Worm (Caenorhabditis elegans): ENCODE results near the gene spt-5.

The spt-5 gene

ce11 chrIV:12047552-12048347 is 3.5 kb upstream of the spt-5 start, which contains the start of gene T12G3.4:
T12G3.4 (plus strand) TSS chrIV:12048256.
- no peak for TF ChIP-seq ceh-43 (GFP tag; optimal IDR thresholded peaks at IDR 0.05)
- TF ChIP-seq sem-2 (GFP tag; optimal IDR thresholded peaks at IDR 0.05): no peak
- no peak for TF ChIP-seq nhr-76 (tag; optimal IDR thresholded peaks at IDR 0.05)
- TF ChIP-seq M03D4.4 (tag; optimal IDR thresholded peaks at IDR 0.05): no peak
- TF ChIP-seq pha-4 (tag; optimal IDR thresholded peaks at IDR 0.05): peak; percentile 57
- TF ChIP-seq zip-8 (tag; optimal IDR thresholded peaks at IDR 0.05): no peak
- no peak for TF ChIP-seq ztf-11 (tag; optimal IDR thresholded peaks at IDR 0.05)

- no peak for TF ChIP-seq nhr-28 (tag; optimal IDR thresholded peaks at IDR 0.05)
- TF ChIP-seq sem-2 (GFP tag; optimal IDR thresholded peaks at IDR 0.05): no peak
- TF ChIP-seq mls-2 (tag; optimal IDR thresholded peaks at IDR 0.05): no peak
- no peak for TF ChIP-seq lin-32 (GFP tag; optimal IDR thresholded peaks at IDR 0.05)
- no peak for TF ChIP-seq ceh-83 (GFP tag; optimal IDR thresholded peaks at IDR 0.05)
- TF ChIP-seq flh-1 (GFP tag; optimal IDR thresholded peaks at IDR 0.05): no peak
- TF ChIP-seq ceh-43 (GFP tag; optimal IDR thresholded peaks at IDR 0.05): no peak
- TF ChIP-seq unc-62 (GFP tag; optimal IDR thresholded peaks at IDR 0.05): no peak
- no peak for TF ChIP-seq ztf-11 (tag; optimal IDR thresholded peaks at IDR 0.05)
- TF ChIP-seq unc-39 (tag; optimal IDR thresholded peaks at IDR 0.05): no peak
Measured at ce11 chrIV:12052461-12052860, 1.2 kb downstream of the spt-5 start.

DNA sequence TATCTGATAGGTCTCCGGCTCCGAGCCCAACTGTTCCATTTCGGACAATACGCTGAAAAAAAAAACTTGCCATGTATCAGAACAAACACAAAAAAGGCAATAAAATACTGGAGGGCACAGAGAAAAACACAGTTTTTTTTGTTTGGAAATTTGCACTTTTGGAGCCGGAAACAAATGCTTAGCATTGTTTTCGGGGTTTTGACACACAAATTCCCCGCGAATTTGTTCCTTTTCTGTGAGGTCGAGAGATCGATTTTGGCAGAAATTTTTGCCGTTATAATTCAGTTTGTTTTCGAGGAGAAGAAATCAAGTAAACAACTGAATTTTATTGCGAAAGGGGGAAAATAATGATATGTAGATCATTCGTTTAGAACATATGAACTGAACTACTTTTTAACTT is 5.3 kb downstream of the spt-5 start, which contains the start of gene K08E4.2:
Gene K08E4.2, minus strand, starts transcription at position 54 of the 400 bp plus-strand sequence.
- no peak for TF ChIP-seq ham-2 (GFP tag; optimal IDR thresholded peaks at IDR 0.05)
- no peak for TF ChIP-seq nhr-76 (tag; optimal IDR thresholded peaks at IDR 0.05)
- TF ChIP-seq mls-2 (tag; optimal IDR thresholded peaks at IDR 0.05): no peak
- no peak for TF ChIP-seq zip-8 (tag; optimal IDR thresholded peaks at IDR 0.05)
- no peak for TF ChIP-seq ceh-83 (GFP tag; optimal IDR thresholded peaks at IDR 0.05)
- no peak for TF ChIP-seq drap-1 (GFP tag; optimal IDR thresholded peaks at IDR 0.05)
- no peak for TF ChIP-seq nhr-28 (tag; optimal IDR thresholded peaks at IDR 0.05)
- no peak for TF ChIP-seq elt-3 (tag; optimal IDR thresholded peaks at IDR 0.05)
- TF ChIP-seq pha-4 (tag; optimal IDR thresholded peaks at IDR 0.05): no peak
- TF ChIP-seq sem-2 (GFP tag; optimal IDR thresholded peaks at IDR 0.05): no peak

- TF ChIP-seq unc-120 (tag; optimal IDR thresholded peaks at IDR 0.05; ENCODE audit: poor library complexity, severe bottlenecking): peak; percentile 18
- TF ChIP-seq hlh-1 (tag; optimal IDR thresholded peaks at IDR 0.05): peak; percentile 30
- no peak for TF ChIP-seq lsy-2 (tag; optimal IDR thresholded peaks at IDR 0.05)
- no peak for TF ChIP-seq elt-1 (tag; optimal IDR thresholded peaks at IDR 0.05; ENCODE audit: borderline replicate concordance, insufficient read depth)
- TF ChIP-seq zip-8 (tag; optimal IDR thresholded peaks at IDR 0.05): no peak
- no peak for TF ChIP-seq flh-1 (GFP tag; optimal IDR thresholded peaks at IDR 0.05)
- TF ChIP-seq bed-3 (GFP tag; optimal IDR thresholded peaks at IDR 0.05): no peak
- TF ChIP-seq nhr-237 (tag; optimal IDR thresholded peaks at IDR 0.05): no peak
- TF ChIP-seq lin-32 (GFP tag; optimal IDR thresholded peaks at IDR 0.05): no peak
- TF ChIP-seq snpc-4 (tag; optimal IDR thresholded peaks at IDR 0.05): no peak
- TF ChIP-seq tbx-8 (GFP tag; optimal IDR thresholded peaks at IDR 0.05): no peak
- TF ChIP-seq ham-2 (GFP tag; optimal IDR thresholded peaks at IDR 0.05): no peak
- no peak for TF ChIP-seq blmp-1 (tag; optimal IDR thresholded peaks at IDR 0.05)
- no peak for TF ChIP-seq sem-2 (GFP tag; optimal IDR thresholded peaks at IDR 0.05)
- TF ChIP-seq ceh-39 (tag; optimal IDR thresholded peaks at IDR 0.05): no peak
- no peak for TF ChIP-seq drap-1 (GFP tag; optimal IDR thresholded peaks at IDR 0.05)
- peak; percentile 77 for TF ChIP-seq unc-62 (GFP tag; optimal IDR thresholded peaks at IDR 0.05)
- no peak for TF ChIP-seq lin-13 (tag; optimal IDR thresholded peaks at IDR 0.05)
- no peak for TF ChIP-seq nhr-28 (tag; optimal IDR thresholded peaks at IDR 0.05)
- TF ChIP-seq nhr-12 (tag; optimal IDR thresholded peaks at IDR 0.05): no peak
- TF ChIP-seq pha-4 (tag; optimal IDR thresholded peaks at IDR 0.05): no peak
- no peak for TF ChIP-seq mab-5 (tag; optimal IDR thresholded peaks at IDR 0.05)
- no peak for TF ChIP-seq M03D4.4 (tag; optimal IDR thresholded peaks at IDR 0.05)
- TF ChIP-seq mls-2 (tag; optimal IDR thresholded peaks at IDR 0.05): no peak
- no peak for TF ChIP-seq sptf-1 (tag; optimal IDR thresholded peaks at IDR 0.05)
Measured at ce11 chrIV:12057508-12057907, 6.2 kb downstream of the spt-5 start, which contains the start of gene K08E4.3. K08E4.3 (plus strand) TSS chrIV:12057742.
